Worm (Caenorhabditis elegans): ENCODE data around the gene ZK1307.2.

The ZK1307.2 gene

ce11 chrII:9624110-9624695 lies 29.5 kb downstream of the ZK1307.2 start, which contains the start of the genes dnj-20 and ZK1307.8:
dnj-20 (minus strand) TSS chrII:9624176.
ZK1307.8 (plus strand) TSS chrII:9624613.
- TF ChIP-seq dmd-8 (GFP tag; IDR thresholded peaks at IDR 0.05) (no peak), dmd-6 (GFP tag; IDR thresholded peaks at IDR 0.05) (no peak), nhr-11 (tag; optimal IDR thresholded peaks at IDR 0.05) (peak; percentile 23), lir-3 (tag; optimal IDR thresholded peaks at IDR 0.05) (no peak), pqm-1 (tag; optimal IDR thresholded peaks at IDR 0.05) (peak; percentile 25), Y48G9A.11 (GFP tag; IDR thresholded peaks at IDR 0.05) (no peak), arid-1 (GFP tag; conservative IDR thresholded peaks at IDR 0.05) (no peak), lsy-2 (tag; optimal IDR thresholded peaks at IDR 0.05) (peak in 1 of 2 experiments; percentile 56), dpl-1 (GFP tag; optimal IDR thresholded peaks at IDR 0.05) (peak; percentile 22), T20F7.1 (GFP tag; optimal IDR thresholded peaks at IDR 0.05) (no peak), saeg-2 (GFP tag; IDR thresholded peaks at IDR 0.05) (no peak), mdl-1 (tag; optimal IDR thresholded peaks at IDR 0.05) (no peak), nhr-76 (tag; optimal IDR thresholded peaks at IDR 0.05) (no peak), lin-15B (tag; optimal IDR thresholded peaks at IDR 0.05) (no peak), ceh-44 (GFP tag; IDR thresholded peaks at IDR 0.05) (no peak), daf-16 (GFP tag; optimal IDR thresholded peaks at IDR 0.05) (no peak), daf-16 (tag; optimal IDR thresholded peaks at IDR 0.05) (peak; percentile 63), hlh-30 (tag; optimal IDR thresholded peaks at IDR 0.05; ENCODE audit: insufficient read depth) (peak; percentile 1), jun-1 (tag; optimal IDR thresholded peaks at IDR 0.05) (no peak), mxl-3 (GFP tag; optimal IDR thresholded peaks at IDR 0.05) (peak; percentile 5), mep-1 (tag; optimal IDR thresholded peaks at IDR 0.05) (peak; percentile 24), ceh-62 (tag; optimal IDR thresholded peaks at IDR 0.05) (no peak), lin-38 (GFP tag; IDR thresholded peaks at IDR 0.05) (peak; percentile 73), ztf-7 (tag; optimal IDR thresholded peaks at IDR 0.05) (no peak), mxl-2 (GFP tag; conservative IDR thresholded peaks at IDR 0.05) (no peak), unc-39 (tag; optimal IDR thresholded peaks at IDR 0.05) (no peak), zag-1 (tag; optimal IDR thresholded peaks at IDR 0.05) (no peak), mes-2 (tag; optimal IDR thresholded peaks at IDR 0.05; ENCODE audit: poor library complexity, severe bottlenecking) (peak; percentile 40), vab-7 (GFP tag; IDR thresholded peaks at IDR 0.05) (no peak), F49E8.2 (tag; optimal IDR thresholded peaks at IDR 0.05; ENCODE audit: borderline replicate concordance) (no peak)

ce11 chrII:9621913-9622348 lies 31.8 kb downstream of the ZK1307.2 start:
- TF ChIP-seq nhr-102 (tag; optimal IDR thresholded peaks at IDR 0.05) (peak; percentile 1), F44E2.7 (GFP tag; IDR thresholded peaks at IDR 0.05) (no peak), mdl-1 (tag; optimal IDR thresholded peaks at IDR 0.05) (peak in 1 of 2 experiments; percentile 68), lin-29 (GFP tag; IDR thresholded peaks at IDR 0.05) (no peak), nhr-28 (tag; optimal IDR thresholded peaks at IDR 0.05) (peak; percentile 61), T20F7.1 (GFP tag; optimal IDR thresholded peaks at IDR 0.05) (peak; percentile 56), mep-1 (tag; optimal IDR thresholded peaks at IDR 0.05) (peak; percentile 39), hlh-30 (tag; optimal IDR thresholded peaks at IDR 0.05; ENCODE audit: insufficient read depth) (peak; percentile 92), lin-1 (GFP tag; IDR thresholded peaks at IDR 0.05) (peak; percentile 28; the same call in 1 of the 2 replicates), D1046.2 (GFP tag; IDR thresholded peaks at IDR 0.05) (no peak), daf-16 (GFP tag; optimal IDR thresholded peaks at IDR 0.05) (peak in 1 of 2 experiments; percentile 34), daf-16 (tag; optimal IDR thresholded peaks at IDR 0.05) (peak; percentile 29), mes-2 (tag; optimal IDR thresholded peaks at IDR 0.05; ENCODE audit: poor library complexity, severe bottlenecking) (peak; percentile 12), nhr-11 (tag; optimal IDR thresholded peaks at IDR 0.05) (peak; percentile 22), hif-1 (tag; optimal IDR thresholded peaks at IDR 0.05) (peak in 1 of 2 experiments; percentile 12), dmd-9 (GFP tag; IDR thresholded peaks at IDR 0.05) (no peak), ceh-32 (tag; optimal IDR thresholded peaks at IDR 0.05; ENCODE audit: poor library complexity) (no peak), unc-62 (GFP tag; optimal IDR thresholded peaks at IDR 0.05 in 1 of 2) (peak in 1 of 2 experiments; percentile 61), unc-62 (tag; optimal IDR thresholded peaks at IDR 0.05) (no peak), dve-1 (tag; optimal IDR thresholded peaks at IDR 0.05; ENCODE audit: insufficient read depth) (peak; percentile 63), hlh-11 (tag; optimal IDR thresholded peaks at IDR 0.05) (peak; percentile 73), pha-4 (GFP tag; IDR thresholded peaks at IDR 0.05) (peak; percentile 17; the same call in 1 of the 2 replicates), pha-4 (tag; optimal IDR thresholded peaks at IDR 0.05) (peak; percentile 59), snpc-1.2 (GFP tag; IDR thresholded peaks at IDR 0.05) (0 out of 2 replicates have a peak, but pooled peaks have one; percentile 27), dmd-6 (GFP tag; IDR thresholded peaks at IDR 0.05) (peak; percentile 76), tra-1 (GFP tag; IDR thresholded peaks at IDR 0.05) (peak; percentile 52)
